Fruit fly (Drosophila melanogaster): ENCODE measurements around the gene Efa6.

Efa6 gene

DNA sequence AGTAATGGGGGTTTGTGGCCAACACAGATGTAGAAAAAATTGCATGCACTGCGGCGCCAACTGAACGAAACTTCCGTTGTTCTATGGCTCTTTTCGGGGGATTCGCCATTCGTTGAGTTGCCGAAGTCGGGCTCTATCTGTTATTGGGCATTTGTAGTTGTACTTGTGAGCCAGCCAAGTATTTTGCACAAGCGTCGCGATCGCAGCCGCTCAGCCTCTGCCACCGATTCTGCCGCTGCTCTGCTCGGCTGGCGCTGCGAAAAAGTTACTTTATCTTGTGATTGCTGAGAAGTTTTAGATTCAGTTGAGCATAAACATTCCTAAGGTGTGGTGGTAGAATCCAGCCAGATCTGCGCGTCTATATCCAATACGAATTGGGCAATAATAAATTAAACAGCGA is 17.7 kb upstream of the Efa6 start, which contains the start of gene CG33110 (continued):
- TF ChIP-seq CG3281 (GFP tag; optimal IDR thresholded peaks at IDR 0.05), result no peak
- no peak for TF ChIP-seq CG8388 (GFP tag; optimal IDR thresholded peaks at IDR 0.05)
- no peak for TF ChIP-seq insv (GFP tag; optimal IDR thresholded peaks at IDR 0.05)
- no peak for TF ChIP-seq zfh1 (GFP tag; IDR thresholded peaks at IDR 0.05)
- peak; percentile 64 for TF ChIP-seq Adf1 (GFP tag; IDR thresholded peaks at IDR 0.05)
- peak; percentile 27 for TF ChIP-seq sd (tag; optimal IDR thresholded peaks at IDR 0.05)

DNA sequence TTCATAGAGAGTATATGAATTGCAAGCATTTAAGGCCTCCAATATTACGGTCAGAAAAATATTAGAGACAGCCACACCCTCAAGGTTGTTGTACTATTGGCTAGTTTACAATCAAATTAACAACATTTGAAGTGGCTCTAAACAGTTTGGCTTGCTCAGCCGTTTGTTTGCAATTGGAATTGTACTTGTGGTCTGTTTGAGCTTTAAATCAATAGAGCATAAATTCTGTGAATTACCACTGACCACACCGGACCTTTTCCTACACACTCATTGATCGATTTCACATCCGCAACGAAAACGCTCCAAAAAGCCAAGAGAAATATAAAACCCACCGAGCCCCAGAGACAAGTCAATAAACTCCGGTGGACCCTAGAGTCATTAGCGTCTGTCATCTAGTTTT is 14.0 kb upstream of the Efa6 start:
- TF ChIP-seq BtbVII (GFP tag; optimal IDR thresholded peaks at IDR 0.05) (peak; percentile 36), bsh (GFP tag; optimal IDR thresholded peaks at IDR 0.05) (peak in 1 of 2 experiments; percentile 2), odd (GFP tag; optimal IDR thresholded peaks at IDR 0.05) (peak; percentile 8), CG2202 (tag; optimal IDR thresholded peaks at IDR 0.05) (peak; percentile 5), CG17912 (GFP tag; optimal IDR thresholded peaks at IDR 0.05) (peak; percentile 20), CG10565 (GFP tag; optimal IDR thresholded peaks at IDR 0.05) (no peak), Hmr (GFP tag; optimal IDR thresholded peaks at IDR 0.05) (peak; percentile 27), Asciz (GFP tag; optimal IDR thresholded peaks at IDR 0.05) (peak; percentile 56), chinmo (GFP tag; IDR thresholded peaks at IDR 0.05; ENCODE audit: partially characterized antibody) (no peak), CG3281 (GFP tag; optimal IDR thresholded peaks at IDR 0.05) (peak; percentile 0), CG10267 (tag; optimal IDR thresholded peaks at IDR 0.05) (no peak), CG17359 (tag; optimal IDR thresholded peaks at IDR 0.05) (peak; percentile 39), otp (GFP tag; IDR thresholded peaks at IDR 0.05) (peak; percentile 78), CG17385 (GFP tag; optimal IDR thresholded peaks at IDR 0.05) (peak; percentile 38), CG14014 (GFP tag; IDR thresholded peaks at IDR 0.05) (peak; percentile 41; the same call in 1 of the 2 replicates), fd96Cb (tag; optimal IDR thresholded peaks at IDR 0.05) (no peak), CG15514 (GFP tag; optimal IDR thresholded peaks at IDR 0.05) (peak; percentile 17), CG11560 (tag; IDR thresholded peaks at IDR 0.05) (no peak), ATbp (GFP tag; optimal IDR thresholded peaks at IDR 0.05) (peak; percentile 64), CG2678 (tag; optimal IDR thresholded peaks at IDR 0.05) (peak; percentile 44), PHDP (tag; optimal IDR thresholded peaks at IDR 0.05) (peak; percentile 37), knrl (GFP tag; IDR thresholded peaks at IDR 0.05; ENCODE audit: partially characterized antibody) (no peak), Awh (GFP tag; IDR thresholded peaks at IDR 0.05) (0 out of 2 replicates have a peak, but pooled peaks have one; percentile 33), hkb (optimal IDR thresholded peaks at IDR 0.05) (no peak), hkb (GFP tag; IDR thresholded peaks at IDR 0.05) (peak; percentile 53; the same call in 1 of the 2 replicates), mld (GFP tag; IDR thresholded peaks at IDR 0.05; ENCODE audit: partially characterized antibody) (no peak), CrebB (tag; optimal IDR thresholded peaks at IDR 0.05) (peak; percentile 35), pan (optimal IDR thresholded peaks at IDR 0.05) (no peak), pan (GFP tag; optimal IDR thresholded peaks at IDR 0.05 in 1 of 2, IDR thresholded peaks at IDR 0.05 in 1 of 2) (no peak), Fer1 (GFP tag; optimal IDR thresholded peaks at IDR 0.05) (peak; percentile 29), fd64A (GFP tag; optimal IDR thresholded peaks at IDR 0.05) (peak; percentile 25), CG1529 (GFP tag; optimal IDR thresholded peaks at IDR 0.05) (peak; percentile 34), CoRest (tag; optimal IDR thresholded peaks at IDR 0.05) (peak; percentile 3), GATAe (GFP tag; conservative IDR thresholded peaks at IDR 0.05) (no peak), Bteb2 (GFP tag; optimal IDR thresholded peaks at IDR 0.05) (no peak), CG5180 (GFP tag; optimal IDR thresholded peaks at IDR 0.05) (peak; percentile 52), gem (tag; optimal IDR thresholded peaks at IDR 0.05) (no peak), ara (GFP tag; IDR thresholded peaks at IDR 0.05) (no peak), Med (GFP tag) (peak; percentile 75), Fer3 (tag; optimal IDR thresholded peaks at IDR 0.05) (peak; percentile 2), CG10431 (GFP tag; optimal IDR thresholded peaks at IDR 0.05) (peak; percentile 47), emc (GFP tag; optimal IDR thresholded peaks at IDR 0.05) (no peak), CG3065 (GFP tag; optimal IDR thresholded peaks at IDR 0.05) (no peak)
